Fruit fly (Drosophila melanogaster): ENCODE results near the gene scf.

Gene scf

DNA sequence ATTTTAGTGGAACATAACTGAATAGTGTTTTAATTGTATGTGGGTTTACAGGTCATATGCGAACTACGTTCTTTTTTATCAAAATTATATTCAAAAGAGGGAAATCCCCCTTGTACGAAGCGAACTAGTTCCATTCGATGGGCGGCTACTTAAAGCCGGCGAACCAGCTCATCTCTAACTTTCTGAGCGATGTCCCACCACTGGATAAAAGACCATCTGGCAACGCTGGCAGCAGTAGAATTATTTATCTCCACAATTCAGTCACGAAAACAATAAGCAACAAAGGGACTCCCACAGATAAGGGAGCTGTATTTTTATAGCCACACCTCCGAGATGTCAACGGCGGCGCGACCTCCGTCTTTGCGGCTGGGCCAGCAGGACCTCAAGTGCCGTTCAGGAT lies 2.8 kb upstream of the scf start, which contains the start of gene Rabex-5:
Gene Rabex-5, plus strand, starts transcription at position 221 of the 400 bp plus-strand sequence.
- TF ChIP-seq Tbp (GFP tag; optimal IDR thresholded peaks at IDR 0.05) (no peak), vfl (GFP tag; optimal IDR thresholded peaks at IDR 0.05) (peak; percentile 7), CG16813 (GFP tag; IDR thresholded peaks at IDR 0.05; ENCODE audit: partially characterized antibody) (peak; percentile 80), chif (GFP tag; optimal IDR thresholded peaks at IDR 0.05) (peak in 1 of 2 experiments; percentile 29), pan (optimal IDR thresholded peaks at IDR 0.05) (no peak), pan (GFP tag; optimal IDR thresholded peaks at IDR 0.05 in 1 of 2, IDR thresholded peaks at IDR 0.05 in 1 of 2) (peak in 1 of 2 experiments; percentile 37), Lhr (GFP tag; optimal IDR thresholded peaks at IDR 0.05) (peak; percentile 94), CG12391 (tag; optimal IDR thresholded peaks at IDR 0.05) (peak; percentile 43), CG10979 (tag; optimal IDR thresholded peaks at IDR 0.05) (peak; percentile 9), Antp (GFP tag; optimal IDR thresholded peaks at IDR 0.05) (peak; percentile 65), bcd (GFP tag; optimal IDR thresholded peaks at IDR 0.05) (peak; percentile 1), Dref (GFP tag; IDR thresholded peaks at IDR 0.05) (peak; percentile 51), Myb (GFP tag; optimal IDR thresholded peaks at IDR 0.05) (peak; percentile 46), CG13287 (GFP tag; IDR thresholded peaks at IDR 0.05; ENCODE audit: partially characterized antibody) (peak; percentile 87), hbn (GFP tag; IDR thresholded peaks at IDR 0.05; ENCODE audit: partially characterized antibody) (peak; percentile 78), shn (GFP tag; optimal IDR thresholded peaks at IDR 0.05) (peak; percentile 34), pzg (GFP tag; optimal IDR thresholded peaks at IDR 0.05) (peak; percentile 88), CG13624 (GFP tag; optimal IDR thresholded peaks at IDR 0.05) (peak; percentile 43), ci (GFP tag; IDR thresholded peaks at IDR 0.05) (peak; percentile 51; the same call in 1 of the 3 replicates), CG8290 (GFP tag; optimal IDR thresholded peaks at IDR 0.05) (no peak), CG8290 (tag; optimal IDR thresholded peaks at IDR 0.05) (peak in 1 of 2 experiments; percentile 49), sens (GFP tag) (peak; percentile 73), fu2 (GFP tag; optimal IDR thresholded peaks at IDR 0.05) (peak; percentile 27), Pdp1 (GFP tag; optimal IDR thresholded peaks at IDR 0.05) (peak in 1 of 2 experiments; percentile 24), CG9876 (GFP tag; optimal IDR thresholded peaks at IDR 0.05) (peak; percentile 17), gro (GFP tag; optimal IDR thresholded peaks at IDR 0.05) (no peak), HmgD (GFP tag; optimal IDR thresholded peaks at IDR 0.05) (peak; percentile 53), Hr51 (GFP tag; optimal IDR thresholded peaks at IDR 0.05) (peak in 1 of 2 experiments; percentile 23), bab2 (GFP tag; optimal IDR thresholded peaks at IDR 0.05) (no peak), H2.0 (GFP tag; IDR thresholded peaks at IDR 0.05) (no peak; the same call in 1 of the 2 replicates), z (GFP tag; IDR thresholded peaks at IDR 0.05) (no peak), Spps (tag; optimal IDR thresholded peaks at IDR 0.05) (no peak), usp (GFP tag; optimal IDR thresholded peaks at IDR 0.05) (no peak), grau (tag; optimal IDR thresholded peaks at IDR 0.05) (peak; percentile 36), stwl (tag; optimal IDR thresholded peaks at IDR 0.05) (peak; percentile 87), CG15514 (GFP tag; optimal IDR thresholded peaks at IDR 0.05) (peak; percentile 100), zfh1 (GFP tag; IDR thresholded peaks at IDR 0.05) (peak; percentile 55; the same call in 1 of the 3 replicates), ftz-f1 (GFP tag; optimal IDR thresholded peaks at IDR 0.05) (peak; percentile 0), CG3281 (GFP tag; optimal IDR thresholded peaks at IDR 0.05) (no peak), vnd (GFP tag; IDR thresholded peaks at IDR 0.05; ENCODE audit: partially characterized antibody) (peak; percentile 73), prd (optimal IDR thresholded peaks at IDR 0.05) (no peak), prd (GFP tag; IDR thresholded peaks at IDR 0.05) (peak; percentile 20; the same call in 1 of the 3 replicates), CG10654 (GFP tag; optimal IDR thresholded peaks at IDR 0.05) (peak; percentile 31), CG2129 (GFP tag; IDR thresholded peaks at IDR 0.05; ENCODE audit: partially characterized antibody) (peak; percentile 41; the same call in 1 of the 2 replicates), nerfin-1 (tag; optimal IDR thresholded peaks at IDR 0.05) (peak; percentile 52), CG9932 (GFP tag; IDR thresholded peaks at IDR 0.05) (peak; percentile 70), her (GFP tag; optimal IDR thresholded peaks at IDR 0.05) (peak; percentile 65), CG14710 (tag; optimal IDR thresholded peaks at IDR 0.05) (peak; percentile 49), HHEX (GFP tag; optimal IDR thresholded peaks at IDR 0.05) (peak; percentile 27), Sry-β (GFP tag; optimal IDR thresholded peaks at IDR 0.05) (peak; percentile 74), CHES-1-like (GFP tag; optimal IDR thresholded peaks at IDR 0.05) (peak; percentile 67)
